Worm (Caenorhabditis elegans) whole organism, midembryonic: ENCODE results near the gene rfip-1.
"Not testable (repeated sequence)": the region's sequence is repeated elsewhere in the genome, so short reads cannot be mapped to it uniquely, and the experiment has no call there.

Experiments used
- T22C8.4 ChIP-seq: fragments of 200-800 bp; sonication (Bioruptor generic); IDR thresholded peaks from 2 replicates; pipeline ENCODE4 v1.3.6; 2022; ENCODE audit warnings: missing genetic modification characterization, missing compliant biosample characterization
- cog-1 ChIP-seq: sonication (generic microtip); optimal IDR thresholded peaks from 2 replicates; lab custom pipeline; 2016; ENCODE audit warnings: missing genetic modification characterization, missing compliant biosample characterization
- flt-1 ChIP-seq: fragments of 200-800 bp; sonication (Bioruptor generic); IDR thresholded peaks from 2 replicates; pipeline ENCODE4 v1.3.6; 2022; ENCODE audit warnings: missing genetic modification characterization, missing compliant biosample characterization
- klf-2 ChIP-seq: fragments of 200-800 bp; sonication (Bioruptor generic); conservative IDR thresholded peaks from 2 replicates; pipeline ENCODE4 v1.3.6; 2022; ENCODE audit warnings: missing genetic modification reagents, missing genetic modification characterization, missing compliant biosample characterization
- med-1 ChIP-seq: sonication (generic microtip); optimal IDR thresholded peaks from 2 replicates; lab custom pipeline; 2017; ENCODE audit warnings: missing genetic modification characterization, mild to moderate bottlenecking, missing compliant biosample characterization, antibody characterized with exemption, missing genetic modification reagents; ENCODE audit not compliant: insufficient read depth
- ref-1 ChIP-seq: fragments of 200-800 bp; sonication (Bioruptor generic); conservative IDR thresholded peaks from 2 replicates; pipeline ENCODE4 v1.3.6; 2022; ENCODE audit warnings: missing genetic modification reagents, missing genetic modification characterization, missing compliant biosample characterization
- tab-1 ChIP-seq: fragments of 200-800 bp; sonication (Bioruptor generic); IDR thresholded peaks from 2 replicates; pipeline ENCODE4 v1.3.6; 2022; ENCODE audit warnings: missing genetic modification characterization, missing compliant biosample characterization
- ztf-23 ChIP-seq: fragments of 200-800 bp; sonication (Bioruptor generic); IDR thresholded peaks from 2 replicates; pipeline ENCODE4 v1.3.6; 2022; ENCODE audit warnings: missing genetic modification reagents, missing genetic modification characterization, missing compliant biosample characterization
- ztf-29 ChIP-seq: fragments of 200-800 bp; sonication (Bioruptor generic); IDR thresholded peaks from 2 replicates; pipeline ENCODE4 v1.3.6; 2022; ENCODE audit warnings: missing genetic modification reagents, missing genetic modification characterization, missing compliant biosample characterization

Gene rfip-1

ce11 chrII:5866920-5867319 lies 17.4 kb upstream of the rfip-1 start:
- TF ChIP-seq flt-1 (GFP tag; lab: Robert Waterston, UW) (no peak), ztf-29 (GFP tag; lab: Robert Waterston, UW) (no peak), tab-1 (GFP tag; lab: Robert Waterston, UW) (no peak), med-1 (GFP tag; lab: Kevin White, UChicago) (no peak), ztf-23 (GFP tag; lab: Robert Waterston, UW) (no peak), cog-1 (tag; lab: Kevin White, UChicago) (no peak), klf-2 (GFP tag; lab: Robert Waterston, UW) (no peak), ref-1 (GFP tag; lab: Robert Waterston, UW) (no peak), T22C8.4 (GFP tag; lab: Robert Waterston, UW) (no peak)

DNA sequence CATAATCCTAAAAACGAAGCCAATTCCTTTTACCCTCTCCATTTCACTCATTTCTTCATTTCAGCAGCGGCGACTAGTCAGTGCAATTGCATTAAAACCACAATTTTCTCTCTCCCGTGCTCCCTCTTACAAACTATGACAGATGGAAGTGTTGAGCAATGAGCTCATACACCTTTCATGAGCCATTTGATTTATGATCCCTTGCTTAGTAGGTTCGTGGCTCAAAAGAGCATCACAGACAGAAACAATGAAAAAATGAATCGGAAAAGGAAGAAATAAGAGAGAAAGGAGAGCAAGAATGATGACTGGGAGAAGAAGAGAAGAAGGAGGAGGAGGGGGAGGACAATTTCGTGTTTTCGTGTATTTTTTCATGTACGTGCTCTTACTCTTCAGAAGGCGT lies 12.8 kb upstream of the rfip-1 start:
- no peak for TF ChIP-seq ref-1 (GFP tag; lab: Robert Waterston, UW)
- no peak for TF ChIP-seq med-1 (GFP tag; lab: Kevin White, UChicago)
- TF ChIP-seq cog-1 (tag; lab: Kevin White, UChicago), result no peak
- no peak for TF ChIP-seq flt-1 (GFP tag; lab: Robert Waterston, UW)
- no peak for TF ChIP-seq T22C8.4 (GFP tag; lab: Robert Waterston, UW)
- no peak for TF ChIP-seq tab-1 (GFP tag; lab: Robert Waterston, UW)
- no peak for TF ChIP-seq ztf-23 (GFP tag; lab: Robert Waterston, UW)
- TF ChIP-seq klf-2 (GFP tag; lab: Robert Waterston, UW), result no peak
- no peak for TF ChIP-seq ztf-29 (GFP tag; lab: Robert Waterston, UW)

ce11 chrII:5872414-5872813 lies 11.9 kb upstream of the rfip-1 start:
- no peak for TF ChIP-seq tab-1 (GFP tag; lab: Robert Waterston, UW)
- no peak for TF ChIP-seq T22C8.4 (GFP tag; lab: Robert Waterston, UW)
- no peak for TF ChIP-seq flt-1 (GFP tag; lab: Robert Waterston, UW)
- no peak for TF ChIP-seq ztf-23 (GFP tag; lab: Robert Waterston, UW)
- no peak for TF ChIP-seq klf-2 (GFP tag; lab: Robert Waterston, UW)
- TF ChIP-seq med-1 (GFP tag; lab: Kevin White, UChicago), result no peak
- TF ChIP-seq ztf-29 (GFP tag; lab: Robert Waterston, UW), result no peak
- no peak for TF ChIP-seq ref-1 (GFP tag; lab: Robert Waterston, UW)
- no peak for TF ChIP-seq cog-1 (tag; lab: Kevin White, UChicago)

- TF ChIP-seq ztf-23 (GFP tag; lab: Robert Waterston, UW) (0 out of 2 replicates have a peak, but pooled peaks have one; percentile 39), T22C8.4 (GFP tag; lab: Robert Waterston, UW) (no peak)
These were observed 10.7 kb upstream of the rfip-1 start, which contains the start of gene tex-2 for ce11 chrII:5873564-5874070. tex-2 (minus strand) TSS chrII:5873614.

DNA sequence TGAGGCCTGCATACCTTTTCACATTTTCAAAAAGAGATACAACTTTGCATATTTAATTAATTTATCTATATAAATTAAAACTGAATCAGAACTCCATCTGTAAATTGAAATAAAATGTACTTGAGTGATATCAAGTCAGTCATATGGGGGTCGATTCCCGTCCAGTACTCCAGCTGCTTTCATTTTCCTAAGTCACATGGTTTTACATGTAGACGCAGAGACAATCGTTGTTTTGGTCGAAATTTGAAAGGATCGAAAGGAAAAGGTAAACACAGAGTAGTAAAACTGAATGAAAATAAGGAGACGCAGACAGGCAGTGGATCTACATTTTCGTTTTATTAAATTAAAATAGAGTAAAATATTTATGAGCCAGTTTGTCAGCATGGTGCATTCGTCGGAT lies 10.2 kb upstream of the rfip-1 start:
- TF ChIP-seq T22C8.4 (GFP tag; lab: Robert Waterston, UW) (no peak), ztf-29 (GFP tag; lab: Robert Waterston, UW) (no peak), tab-1 (GFP tag; lab: Robert Waterston, UW) (no peak), ztf-23 (GFP tag; lab: Robert Waterston, UW) (no peak), flt-1 (GFP tag; lab: Robert Waterston, UW) (no peak), ref-1 (GFP tag; lab: Robert Waterston, UW) (no peak), med-1 (GFP tag; lab: Kevin White, UChicago) (no peak), cog-1 (tag; lab: Kevin White, UChicago) (no peak), klf-2 (GFP tag; lab: Robert Waterston, UW) (no peak)

ce11 chrII:5876053-5876452 lies 8.3 kb upstream of the rfip-1 start, which contains the start of gene F55C12.6:
F55C12.6 (minus strand) TSS chrII:5876153.
- TF ChIP-seq T22C8.4 (GFP tag; lab: Robert Waterston, UW) (no peak), med-1 (GFP tag; lab: Kevin White, UChicago) (no peak), tab-1 (GFP tag; lab: Robert Waterston, UW) (no peak), flt-1 (GFP tag; lab: Robert Waterston, UW) (no peak), klf-2 (GFP tag; lab: Robert Waterston, UW) (no peak), ztf-23 (GFP tag; lab: Robert Waterston, UW) (no peak)

- TF ChIP-seq klf-2, flt-1, T22C8.4 (GFP tag; lab: Robert Waterston, UW): not testable (repeated sequence)
These were observed 7.8 kb upstream of the rfip-1 start, which contains the start of gene F55C12.2 for ce11 chrII:5876511-5876910. F55C12.2 (plus strand) TSS chrII:5876811.

DNA sequence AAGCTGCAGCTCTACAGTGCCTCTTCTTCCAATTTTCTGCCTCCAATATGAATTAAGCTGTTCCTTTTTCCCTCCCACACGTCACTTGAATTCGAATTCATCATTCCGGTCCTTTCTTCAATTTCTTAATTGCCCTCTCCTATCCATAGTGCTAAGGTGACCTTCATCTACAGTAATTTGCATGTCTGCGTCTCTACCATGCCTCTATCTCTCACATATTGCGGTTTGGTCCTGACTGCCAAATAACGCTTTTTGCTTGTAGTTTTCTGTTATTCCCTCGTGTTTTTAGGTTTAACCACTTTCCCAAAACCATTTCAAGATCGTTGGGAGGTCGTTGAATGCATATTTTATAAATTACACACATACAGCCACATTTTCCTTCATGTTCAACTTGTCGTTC lies 3.7 kb upstream of the rfip-1 start:
- no peak for TF ChIP-seq ref-1 (GFP tag; lab: Robert Waterston, UW)
- no peak for TF ChIP-seq flt-1 (GFP tag; lab: Robert Waterston, UW)
- TF ChIP-seq med-1 (GFP tag; lab: Kevin White, UChicago), result no peak
- TF ChIP-seq ztf-23 (GFP tag; lab: Robert Waterston, UW), result no peak
- TF ChIP-seq T22C8.4 (GFP tag; lab: Robert Waterston, UW), result no peak
- TF ChIP-seq klf-2 (GFP tag; lab: Robert Waterston, UW), result no peak
- TF ChIP-seq ztf-29 (GFP tag; lab: Robert Waterston, UW), result no peak
- TF ChIP-seq cog-1 (tag; lab: Kevin White, UChicago), result no peak
- no peak for TF ChIP-seq tab-1 (GFP tag; lab: Robert Waterston, UW)

DNA sequence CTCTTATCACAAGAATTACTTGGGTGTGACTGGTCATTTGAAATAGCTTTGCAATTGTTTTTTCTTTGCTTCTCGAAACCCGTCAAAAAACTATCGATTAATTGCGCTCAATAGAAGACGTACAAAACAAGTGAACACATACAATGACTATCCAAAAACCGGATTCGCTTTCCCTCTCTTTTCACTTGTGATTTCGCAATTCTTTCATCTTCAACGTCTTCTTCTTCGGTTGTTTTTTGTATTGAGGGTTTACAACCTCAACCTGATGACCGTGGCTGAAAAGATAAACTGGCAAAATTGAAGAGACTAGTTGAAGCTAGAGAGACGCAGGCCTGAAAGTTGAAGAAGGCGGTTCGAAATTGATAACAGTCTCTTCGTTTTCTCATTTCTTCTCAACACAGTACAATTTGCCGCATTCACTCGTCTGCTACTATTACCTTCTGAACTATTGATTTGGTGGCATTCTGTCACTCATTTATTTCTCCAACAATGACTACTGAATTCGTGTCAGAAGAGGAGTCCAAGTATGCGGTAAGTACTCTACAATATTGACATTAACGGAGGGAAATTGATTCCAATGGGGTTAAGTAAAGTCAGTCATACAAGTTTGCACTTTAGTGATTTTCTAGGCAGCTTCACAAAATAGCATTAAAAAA lies 1.7 kb downstream of the rfip-1 start:
- no peak for TF ChIP-seq klf-2 (GFP tag; lab: Robert Waterston, UW)
- no peak for TF ChIP-seq ztf-29 (GFP tag; lab: Robert Waterston, UW)
- no peak for TF ChIP-seq flt-1 (GFP tag; lab: Robert Waterston, UW)
- no peak for TF ChIP-seq ztf-23 (GFP tag; lab: Robert Waterston, UW)
- TF ChIP-seq cog-1 (tag; lab: Kevin White, UChicago), result no peak
- no peak for TF ChIP-seq med-1 (GFP tag; lab: Kevin White, UChicago)
- no peak for TF ChIP-seq T22C8.4 (GFP tag; lab: Robert Waterston, UW)
- TF ChIP-seq tab-1 (GFP tag; lab: Robert Waterston, UW), result no peak
